Fruit fly (Drosophila melanogaster): ENCODE data around the gene CG42249.

Gene CG42249

DNA sequence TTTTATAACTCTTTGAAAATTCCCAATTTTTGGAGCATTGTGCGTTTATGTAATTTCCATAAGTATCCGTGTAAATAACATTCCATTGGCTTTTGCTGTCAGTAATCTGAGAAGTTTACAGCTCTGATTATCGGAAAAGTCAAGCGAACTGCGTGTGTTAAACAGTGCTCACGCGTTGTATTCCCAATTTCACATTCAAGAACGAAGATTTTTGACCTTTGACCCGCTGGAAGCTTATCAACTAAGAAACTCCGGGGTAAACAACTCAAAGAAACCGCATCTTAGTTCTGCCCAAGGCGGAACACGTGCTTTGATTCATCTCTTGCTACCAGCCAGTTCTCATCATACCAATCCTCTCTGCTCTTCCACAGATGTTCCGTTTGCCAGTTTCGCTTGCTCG lies 13.6 kb downstream of the CG42249 start:
- TF ChIP-seq Hr78 (GFP tag; optimal IDR thresholded peaks at IDR 0.05) (peak in 1 of 2 experiments; percentile 51), pan (optimal IDR thresholded peaks at IDR 0.05) (no peak), pan (GFP tag; optimal IDR thresholded peaks at IDR 0.05 in 1 of 2, IDR thresholded peaks at IDR 0.05 in 1 of 2) (no peak)

DNA sequence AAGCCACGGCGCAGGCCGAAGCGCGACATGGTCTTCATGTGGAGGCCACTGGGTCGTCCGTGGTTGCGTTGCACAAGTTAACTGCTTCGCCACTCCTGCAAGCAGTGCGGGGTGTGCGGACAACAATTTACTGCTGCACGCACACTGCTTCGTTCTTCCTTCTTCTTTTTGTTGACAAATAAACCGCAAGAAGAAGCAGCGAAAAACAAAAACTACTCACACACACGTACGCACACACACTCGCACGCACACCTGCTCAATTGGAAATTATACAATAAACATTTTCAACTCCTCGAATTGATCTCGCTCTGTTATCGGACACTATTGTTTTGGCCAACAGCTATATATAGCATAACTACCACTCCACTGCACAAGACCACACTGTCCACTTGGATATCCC lies 27.5 kb downstream of the CG42249 start:
- TF ChIP-seq insv (GFP tag; optimal IDR thresholded peaks at IDR 0.05) (peak in 1 of 2 experiments; percentile 76), Elba2 (GFP tag; optimal IDR thresholded peaks at IDR 0.05) (peak; percentile 90), CG11695 (GFP tag; IDR thresholded peaks at IDR 0.05) (no peak), Fer2 (tag; optimal IDR thresholded peaks at IDR 0.05) (no peak), CG15479 (GFP tag; optimal IDR thresholded peaks at IDR 0.05) (peak; percentile 50), cg (GFP tag; optimal IDR thresholded peaks at IDR 0.05) (peak; percentile 60), CG13894 (tag; optimal IDR thresholded peaks at IDR 0.05) (no peak), CG31365 (tag; optimal IDR thresholded peaks at IDR 0.05) (peak; percentile 97), CG18011 (GFP tag; optimal IDR thresholded peaks at IDR 0.05) (peak; percentile 45), CG8924 (tag; optimal IDR thresholded peaks at IDR 0.05) (peak; percentile 28), chinmo (GFP tag; IDR thresholded peaks at IDR 0.05; ENCODE audit: partially characterized antibody) (0 out of 4 replicates have a peak, but pooled peaks have one; percentile 6), Med (GFP tag) (peak; percentile 42), CG2120 (GFP tag; optimal IDR thresholded peaks at IDR 0.05) (no peak), klu (GFP tag; IDR thresholded peaks at IDR 0.05) (no peak), Pdp1 (GFP tag; optimal IDR thresholded peaks at IDR 0.05) (peak in 1 of 2 experiments; percentile 76), Spps (tag; optimal IDR thresholded peaks at IDR 0.05) (no peak), CG2129 (GFP tag; IDR thresholded peaks at IDR 0.05; ENCODE audit: partially characterized antibody) (no peak), Dfd (GFP tag; optimal IDR thresholded peaks at IDR 0.05) (peak in 1 of 2 experiments; percentile 9)

dm6 chrX:11124126-11124748 lies 28.2 kb downstream of the CG42249 start, which contains the start of gene CG11122:
CG11122 (minus strand) TSS chrX:11124726.
- no peak for TF ChIP-seq Optix (GFP tag; IDR thresholded peaks at IDR 0.05)
- TF ChIP-seq CG4854 (GFP tag; optimal IDR thresholded peaks at IDR 0.05) = no peak
- no peak for TF ChIP-seq Dbx (GFP tag; IDR thresholded peaks at IDR 0.05)
- peak; percentile 64 for TF ChIP-seq Deaf1 (tag; optimal IDR thresholded peaks at IDR 0.05)
- 0 out of 2 replicates have a peak, but pooled peaks have one; percentile 26 for TF ChIP-seq MBD-R2 (GFP tag; IDR thresholded peaks at IDR 0.05)
- TF ChIP-seq unc-4 (GFP tag; IDR thresholded peaks at IDR 0.05; ENCODE audit: partially characterized antibody) = no peak
- TF ChIP-seq Bgb (GFP tag; IDR thresholded peaks at IDR 0.05; ENCODE audit: partially characterized antibody) = peak; percentile 74
- peak; percentile 50 for TF ChIP-seq nom (GFP tag; optimal IDR thresholded peaks at IDR 0.05)
- peak; percentile 66 for TF ChIP-seq cg (GFP tag; optimal IDR thresholded peaks at IDR 0.05)
- TF ChIP-seq pfk (GFP tag; optimal IDR thresholded peaks at IDR 0.05) = no peak
- TF ChIP-seq mirr (GFP tag; optimal IDR thresholded peaks at IDR 0.05) = no peak
- TF ChIP-seq Adf1 (GFP tag; IDR thresholded peaks at IDR 0.05) = peak; percentile 10; the same call in 1 of the 2 replicates
- TF ChIP-seq HHEX (GFP tag; optimal IDR thresholded peaks at IDR 0.05) = no peak
- TF ChIP-seq bbx (GFP tag; IDR thresholded peaks at IDR 0.05; ENCODE audit: partially characterized antibody) = peak; percentile 25
- peak; percentile 84 for TF ChIP-seq Elba2 (GFP tag; optimal IDR thresholded peaks at IDR 0.05)
- peak; percentile 39; the same call in 1 of the 2 replicates for TF ChIP-seq CG10321 (GFP tag; IDR thresholded peaks at IDR 0.05)
- TF ChIP-seq Dref (GFP tag; IDR thresholded peaks at IDR 0.05) = peak; percentile 69
- no peak for TF ChIP-seq CG18476 (GFP tag; optimal IDR thresholded peaks at IDR 0.05)
- TF ChIP-seq CG14860 (GFP tag; IDR thresholded peaks at IDR 0.05; ENCODE audit: partially characterized antibody) = no peak
- TF ChIP-seq slbo (GFP tag; IDR thresholded peaks at IDR 0.05) = no peak
- TF ChIP-seq onecut (GFP tag; IDR thresholded peaks at IDR 0.05) = peak; percentile 87
- no peak for TF ChIP-seq Gsc (GFP tag; IDR thresholded peaks at IDR 0.05)
- TF ChIP-seq phol (tag; optimal IDR thresholded peaks at IDR 0.05) = peak; percentile 58
- TF ChIP-seq Mrtf (GFP tag; IDR thresholded peaks at IDR 0.05) = no peak
- peak; percentile 91 for TF ChIP-seq crol (GFP tag; IDR thresholded peaks at IDR 0.05)
- no peak for TF ChIP-seq CG2120 (GFP tag; optimal IDR thresholded peaks at IDR 0.05)
- TF ChIP-seq CG7839 (tag; optimal IDR thresholded peaks at IDR 0.05) = no peak
- no peak for TF ChIP-seq CG11695 (GFP tag; IDR thresholded peaks at IDR 0.05)
- peak; percentile 49 for TF ChIP-seq MESR4 (GFP tag; optimal IDR thresholded peaks at IDR 0.05)

All from whole organism, embryonic.